Worm (Caenorhabditis elegans) whole organism, L2 larva: Measurements from ENCODE around the gene arrd-14.

Experiments
- C34F6.9 ChIP-seq: fragments of 150-350 bp; optimal IDR thresholded peaks from 2 replicates; lab custom pipeline; 2014; ENCODE audit warnings: missing biosample characterization, missing genetic modification characterization
- F13H6.1 ChIP-seq: sonication (generic microtip); optimal IDR thresholded peaks from 2 replicates; lab custom pipeline; 2016; ENCODE audit warnings: missing genetic modification characterization, missing compliant biosample characterization
- R02D3.7 ChIP-seq: fragments of 150-350 bp; optimal IDR thresholded peaks from 2 replicates; lab custom pipeline; 2014; ENCODE audit warnings: missing biosample characterization, missing genetic modification characterization
- ZK546.5 ChIP-seq: sonication (generic microtip); optimal IDR thresholded peaks from 2 replicates; lab custom pipeline; 2017; ENCODE audit warnings: missing biosample characterization, missing genetic modification characterization
- alr-1 ChIP-seq: fragments of 150-350 bp; optimal IDR thresholded peaks from 2 replicates; lab custom pipeline; 2014; ENCODE audit warnings: missing biosample characterization, missing genetic modification characterization
- aly-2 ChIP-seq: fragments of 150-350 bp; optimal IDR thresholded peaks from 2 replicates; lab custom pipeline; 2014; ENCODE audit warnings: missing biosample characterization, missing genetic modification characterization
- ama-1 ChIP-seq: fragments of 150-350 bp; optimal IDR thresholded peaks from 2 replicates; lab custom pipeline; 2018; ENCODE audit warnings: inconsistent platforms
- blmp-1 ChIP-seq: sonication (generic microtip); optimal IDR thresholded peaks from 2 replicates; lab custom pipeline; 2017; ENCODE audit warnings: missing genetic modification characterization, mild to moderate bottlenecking, missing compliant biosample characterization, antibody characterized with exemption, moderate library complexity; ENCODE audit not compliant: insufficient read depth
- crh-2 ChIP-seq: sonication (generic microtip); optimal IDR thresholded peaks from 2 replicates; lab custom pipeline; 2017; ENCODE audit warnings: missing biosample characterization, missing genetic modification characterization
- egl-27 ChIP-seq: sonication (generic microtip); optimal IDR thresholded peaks from 3 replicates; lab custom pipeline; 2017; ENCODE audit warnings: missing biosample characterization, missing genetic modification reagents, missing genetic modification characterization
- elt-3 ChIP-seq: sonication (generic microtip); optimal IDR thresholded peaks from 2 replicates; lab custom pipeline; 2017; ENCODE audit warnings: missing biosample characterization, missing genetic modification characterization
- fos-1 ChIP-seq: fragments of 150-350 bp; optimal IDR thresholded peaks from 2 replicates; lab custom pipeline; 2014; ENCODE audit warnings: missing biosample characterization, missing genetic modification characterization
- gmeb-1 ChIP-seq: fragments of 150-350 bp; optimal IDR thresholded peaks from 2 replicates; lab custom pipeline; 2014; ENCODE audit warnings: missing biosample characterization, missing genetic modification characterization
- lin-11 ChIP-seq: fragments of 150-350 bp; sonication (generic microtip); optimal IDR thresholded peaks from 2 replicates; lab custom pipeline; 2014; ENCODE audit warnings: missing biosample characterization, missing genetic modification characterization, inconsistent platforms, mixed read lengths
- lin-13 ChIP-seq: fragments of 150-350 bp; optimal IDR thresholded peaks from 2 replicates; lab custom pipeline; 2014; ENCODE audit warnings: missing biosample characterization, missing genetic modification reagents, missing genetic modification characterization
- lsy-2 ChIP-seq, 2 experiments: fragments of 150-350 bp in 1 of 2; sonication (generic microtip) in 1 of 2; optimal IDR thresholded peaks; 2 replicates each; lab custom pipeline; 2014 to 2017; ENCODE audit warnings: missing biosample characterization in 2 of 2, missing genetic modification characterization in 2 of 2
- mab-5 ChIP-seq: fragments of 150-350 bp; optimal IDR thresholded peaks from 2 replicates; lab custom pipeline; 2014; ENCODE audit warnings: missing biosample characterization, missing genetic modification characterization
- mbf-1 ChIP-seq: sonication (generic microtip); optimal IDR thresholded peaks from 2 replicates; lab custom pipeline; 2017; ENCODE audit warnings: missing biosample characterization, missing genetic modification characterization
- mdl-1 ChIP-seq, 2 experiments: fragments of 150-350 bp in 1 of 2; sonication (generic microtip) in 1 of 2; optimal IDR thresholded peaks; 2 replicates each; lab custom pipeline; 2017; ENCODE audit warnings: missing biosample characterization in 2 of 2, missing genetic modification characterization in 2 of 2
- nhr-10 ChIP-seq: sonication (generic microtip); optimal IDR thresholded peaks from 2 replicates; lab custom pipeline; 2017; ENCODE audit warnings: missing biosample characterization, missing genetic modification characterization
- nhr-11 ChIP-seq: fragments of 150-350 bp; optimal IDR thresholded peaks from 2 replicates; lab custom pipeline; 2014; ENCODE audit warnings: missing biosample characterization, missing genetic modification characterization
- nhr-12 ChIP-seq: fragments of 150-350 bp; optimal IDR thresholded peaks from 2 replicates; lab custom pipeline; 2014; ENCODE audit warnings: missing biosample characterization, missing genetic modification characterization
- nhr-129 ChIP-seq: fragments of 150-350 bp; optimal IDR thresholded peaks from 2 replicates; lab custom pipeline; 2014; ENCODE audit warnings: missing biosample characterization, missing genetic modification characterization
- nhr-21 ChIP-seq: fragments of 150-350 bp; optimal IDR thresholded peaks from 2 replicates; lab custom pipeline; 2014; ENCODE audit warnings: missing biosample characterization, missing genetic modification characterization
- nhr-6 ChIP-seq: fragments of 150-350 bp; optimal IDR thresholded peaks from 2 replicates; lab custom pipeline; 2014; ENCODE audit warnings: missing biosample characterization, missing genetic modification characterization
- nhr-77 ChIP-seq: fragments of 150-350 bp; optimal IDR thresholded peaks from 2 replicates; lab custom pipeline; 2014; ENCODE audit warnings: missing biosample characterization, missing genetic modification characterization
- peb-1 ChIP-seq: fragments of 150-350 bp; optimal IDR thresholded peaks from 2 replicates; lab custom pipeline; 2014; ENCODE audit warnings: missing biosample characterization, missing genetic modification characterization
- sem-4 ChIP-seq: fragments of 150-350 bp; optimal IDR thresholded peaks from 2 replicates; lab custom pipeline; 2014; ENCODE audit warnings: missing biosample characterization, missing genetic modification reagents, missing genetic modification characterization
- skn-1 ChIP-seq: sonication (generic microtip); optimal IDR thresholded peaks from 2 replicates; lab custom pipeline; 2017; ENCODE audit warnings: missing biosample characterization, missing genetic modification characterization
- sma-9 ChIP-seq, 2 experiments: fragments of 150-350 bp in 1 of 2; sonication (generic microtip) in 1 of 2; optimal IDR thresholded peaks; 2 replicates each; lab custom pipeline; 2014 to 2016; ENCODE audit warnings: missing genetic modification characterization in 2 of 2, mild to moderate bottlenecking in 1 of 2, missing biosample characterization in 1 of 2, missing compliant biosample characterization in 1 of 2, missing genetic modification reagents in 1 of 2, moderate library complexity in 1 of 2
- unc-39 ChIP-seq: fragments of 150-350 bp; optimal IDR thresholded peaks from 2 replicates; lab custom pipeline; 2014; ENCODE audit warnings: missing biosample characterization, missing genetic modification characterization
- unc-55 ChIP-seq: fragments of 150-350 bp; sonication (generic microtip); optimal IDR thresholded peaks from 3 replicates; lab custom pipeline; 2014; ENCODE audit warnings: missing biosample characterization, missing genetic modification reagents, missing genetic modification characterization
- zag-1 ChIP-seq: fragments of 150-350 bp; optimal IDR thresholded peaks from 2 replicates; lab custom pipeline; 2014; ENCODE audit warnings: missing biosample characterization, missing genetic modification characterization
- ztf-1 ChIP-seq: fragments of 200-800 bp; sonication (Bioruptor generic); conservative IDR thresholded peaks from 2 replicates; pipeline ENCODE4 v1.3.6; 2022; ENCODE audit warnings: missing genetic modification characterization, missing compliant biosample characterization

Gene arrd-14

ce11 chrII:13723754-13724153 is 28.4 kb upstream of the arrd-14 start:
- TF ChIP-seq sma-9 (GFP tag; optimal IDR thresholded peaks at IDR 0.05; lab: Kevin White, UChicago) (no peak), sma-9 (tag; optimal IDR thresholded peaks at IDR 0.05; lab: Kevin White, UChicago) (no peak), nhr-21 (no peak), crh-2 (no peak), nhr-10 (tag; lab: Kevin White, UChicago) (no peak), F13H6.1 (no peak), peb-1 (tag; lab: Kevin White, UChicago) (no peak), C34F6.9 (no peak), nhr-77 (tag; lab: Kevin White, UChicago) (no peak), unc-39 (tag; lab: Kevin White, UChicago) (no peak), nhr-129 (tag; lab: Kevin White, UChicago) (no peak), lin-13 (no peak), gmeb-1 (tag; lab: Kevin White, UChicago) (no peak), zag-1 (tag; lab: Kevin White, UChicago) (no peak), fos-1 (tag; lab: Kevin White, UChicago) (no peak), elt-3 (tag; lab: Kevin White, UChicago) (no peak), egl-27 (tag; lab: Kevin White, UChicago) (no peak), ztf-1 (GFP tag; lab: Robert Waterston, UW) (no peak)

- TF ChIP-seq mab-5 (tag; lab: Kevin White, UChicago), result no peak
- TF ChIP-seq gmeb-1 (tag; lab: Kevin White, UChicago), result peak; percentile 48
- peak; percentile 48 for TF ChIP-seq unc-55 (GFP tag; lab: Kevin White, UChicago)
- peak in 1 of 2 experiments; percentile 13 for TF ChIP-seq lsy-2 (tag; optimal IDR thresholded peaks at IDR 0.05; lab: Kevin White, UChicago)
Observed at ce11 chrII:13725793-13726192, 26.3 kb upstream of the arrd-14 start, which contains the start of the genes Y54G9A.7 and bub-3. Gene Y54G9A.7, minus strand, starts transcription at chrII:13725799. Gene bub-3, plus strand, starts transcription at chrII:13726062.

ce11 chrII:13729416-13729815 is 22.7 kb upstream of the arrd-14 start, which contains the start of gene Y54G9A.9:
Gene Y54G9A.9, plus strand, starts transcription at chrII:13729716.
- TF ChIP-seq zag-1 (tag; lab: Kevin White, UChicago) (no peak), mdl-1 (tag; optimal IDR thresholded peaks at IDR 0.05; lab: Kevin White, UChicago) (no peak), ama-1 (no peak), aly-2 (tag; lab: Kevin White, UChicago) (no peak)

ce11 chrII:13732146-13732545 is 20.0 kb upstream of the arrd-14 start:
- TF ChIP-seq skn-1 (tag; lab: Kevin White, UChicago) (no peak), nhr-11 (tag; lab: Kevin White, UChicago) (no peak), mbf-1 (tag; lab: Kevin White, UChicago) (no peak), sem-4 (tag; lab: Kevin White, UChicago) (no peak), crh-2 (no peak), elt-3 (tag; lab: Kevin White, UChicago) (no peak), ZK546.5 (tag; lab: Kevin White, UChicago) (no peak), mdl-1 (tag; optimal IDR thresholded peaks at IDR 0.05; lab: Kevin White, UChicago) (no peak), egl-27 (tag; lab: Kevin White, UChicago) (no peak), peb-1 (tag; lab: Kevin White, UChicago) (no peak), nhr-6 (tag; lab: Kevin White, UChicago) (no peak), alr-1 (tag; lab: Kevin White, UChicago) (no peak), zag-1 (tag; lab: Kevin White, UChicago) (no peak), aly-2 (tag; lab: Kevin White, UChicago) (no peak), lin-11 (tag; lab: Kevin White, UChicago) (no peak), nhr-12 (no peak), R02D3.7 (tag; lab: Kevin White, UChicago) (no peak), blmp-1 (tag; lab: Kevin White, UChicago) (no peak), nhr-10 (tag; lab: Kevin White, UChicago) (no peak), ztf-1 (GFP tag; lab: Robert Waterston, UW) (no peak)

- TF ChIP-seq aly-2 (tag; lab: Kevin White, UChicago), result no peak
- TF ChIP-seq lin-13, result no peak
- no peak for TF ChIP-seq R02D3.7 (tag; lab: Kevin White, UChicago)
- TF ChIP-seq nhr-129 (tag; lab: Kevin White, UChicago), result peak; percentile 25
- TF ChIP-seq nhr-10 (tag; lab: Kevin White, UChicago), result no peak
Observed at ce11 chrII:13732577-13732976, 19.5 kb upstream of the arrd-14 start.
